Worm (Caenorhabditis elegans): ENCODE data around the gene elpc-3.

ce11 chrV:12211090-12211489, 29.9 kb upstream of the elpc-3 start:
- TF ChIP-seq lim-7 (GFP tag; IDR thresholded peaks at IDR 0.05) (no peak), lin-13 (GFP tag; optimal IDR thresholded peaks at IDR 0.05) (no peak), unc-130 (GFP tag; optimal IDR thresholded peaks at IDR 0.05) (no peak), ztf-7 (tag; optimal IDR thresholded peaks at IDR 0.05) (no peak), fkh-10 (GFP tag; optimal IDR thresholded peaks at IDR 0.05) (no peak), nhr-76 (tag; optimal IDR thresholded peaks at IDR 0.05) (no peak), pqm-1 (tag; optimal IDR thresholded peaks at IDR 0.05) (no peak), lsy-2 (tag; optimal IDR thresholded peaks at IDR 0.05) (no peak), mxl-2 (GFP tag; conservative IDR thresholded peaks at IDR 0.05) (no peak), nhr-237 (tag; optimal IDR thresholded peaks at IDR 0.05) (no peak), tra-1 (GFP tag; IDR thresholded peaks at IDR 0.05) (no peak)

All from whole organism, L4 larva.